Worm (Caenorhabditis elegans) whole organism, L3 larva: ENCODE measurements around the gene Y51A2D.8.

ENCODE experiments used
- fkh-10 ChIP-seq: sonication (generic microtip); optimal IDR thresholded peaks from 2 replicates; lab custom pipeline; 2017; ENCODE audit warnings: missing biosample characterization, missing genetic modification reagents, missing genetic modification characterization
- nfya-1 ChIP-seq: sonication (generic microtip); optimal IDR thresholded peaks from 2 replicates; lab custom pipeline; 2017; ENCODE audit warnings: missing genetic modification characterization, mild to moderate bottlenecking, missing compliant biosample characterization, antibody characterized with exemption, moderate library complexity; ENCODE audit not compliant: insufficient read depth
- nhr-11 ChIP-seq: fragments of 150-350 bp; optimal IDR thresholded peaks from 2 replicates; lab custom pipeline; 2014; ENCODE audit warnings: missing biosample characterization, missing genetic modification characterization
- nhr-12 ChIP-seq: fragments of 150-350 bp; optimal IDR thresholded peaks from 2 replicates; lab custom pipeline; 2014; ENCODE audit warnings: missing biosample characterization, missing genetic modification characterization
- nhr-25 ChIP-seq: sonication (generic microtip); optimal IDR thresholded peaks from 2 replicates; lab custom pipeline; 2017; ENCODE audit warnings: missing biosample characterization, missing genetic modification characterization

DNA sequence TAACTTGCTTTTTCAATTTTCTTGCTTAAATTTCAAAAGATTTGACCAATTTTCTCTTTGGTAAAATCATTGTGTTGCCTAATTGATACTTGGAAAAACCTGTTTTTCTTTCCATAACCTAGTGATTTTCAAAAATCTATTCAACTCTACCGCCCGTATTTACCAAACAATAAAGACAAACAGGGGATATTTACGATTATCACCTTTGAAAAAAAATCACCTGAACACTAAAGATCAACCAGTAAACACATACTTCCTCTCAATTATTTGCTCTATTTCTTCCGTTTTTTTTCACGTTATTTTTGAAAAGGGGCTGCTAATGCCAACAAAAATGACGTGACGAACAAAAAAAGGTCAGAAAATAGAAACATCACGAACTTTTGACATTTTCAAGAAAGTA is 7.3 kb upstream of the Y51A2D.8 start:
- no peak for TF ChIP-seq nfya-1 (tag; lab: Kevin White, UChicago)
- TF ChIP-seq nhr-25: no peak
- no peak for TF ChIP-seq nhr-11 (tag; lab: Kevin White, UChicago)
- TF ChIP-seq fkh-10 (GFP tag; lab: Kevin White, UChicago): no peak
- no peak for TF ChIP-seq nhr-12 (tag; lab: Kevin White, UChicago)
